Worm (Caenorhabditis elegans): ENCODE data around the gene fut-4.

fut-4 gene

DNA sequence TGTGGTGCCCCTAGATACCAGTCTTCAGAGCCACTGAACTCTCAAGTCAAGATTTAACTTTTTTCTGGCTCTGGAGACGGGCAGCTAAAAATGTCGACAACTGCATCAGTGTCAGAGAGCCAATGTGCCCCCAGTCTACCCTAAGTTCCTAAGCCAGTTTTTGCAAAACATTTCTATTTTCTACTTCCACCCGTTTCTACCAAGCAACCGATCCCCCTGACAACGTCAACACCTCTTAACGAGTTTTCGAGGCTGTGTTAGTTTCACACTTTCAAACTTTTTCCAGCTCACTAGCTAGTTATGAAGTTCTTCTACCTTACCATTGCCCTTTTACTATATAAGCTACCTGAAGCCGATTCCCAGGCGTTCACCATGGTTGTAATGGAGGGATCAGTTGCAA lies 41.9 kb upstream of the fut-4 start, which contains the start of gene Y110A2AL.5:
Y110A2AL.5 (plus strand) TSS at position 301 of the 400 bp plus-strand sequence.
- TF ChIP-seq lir-3 (tag; optimal IDR thresholded peaks at IDR 0.05; ENCODE audit: poor library complexity) (no peak), nhr-47 (tag; optimal IDR thresholded peaks at IDR 0.05) (no peak), ceh-63 (GFP tag; optimal IDR thresholded peaks at IDR 0.05) (no peak), grh-1 (GFP tag; IDR thresholded peaks at IDR 0.05) (no peak), F16B12.6 (tag; optimal IDR thresholded peaks at IDR 0.05) (no peak), pag-3 (tag; optimal IDR thresholded peaks at IDR 0.05; ENCODE audit: borderline replicate concordance, insufficient read depth) (no peak), irx-1 (tag; optimal IDR thresholded peaks at IDR 0.05) (no peak), rnt-1 (tag; optimal IDR thresholded peaks at IDR 0.05) (no peak), nhr-20 (tag; optimal IDR thresholded peaks at IDR 0.05) (no peak), C16A3.4 (tag; optimal IDR thresholded peaks at IDR 0.05) (no peak), zip-4 (GFP tag; optimal IDR thresholded peaks at IDR 0.05) (no peak)

DNA sequence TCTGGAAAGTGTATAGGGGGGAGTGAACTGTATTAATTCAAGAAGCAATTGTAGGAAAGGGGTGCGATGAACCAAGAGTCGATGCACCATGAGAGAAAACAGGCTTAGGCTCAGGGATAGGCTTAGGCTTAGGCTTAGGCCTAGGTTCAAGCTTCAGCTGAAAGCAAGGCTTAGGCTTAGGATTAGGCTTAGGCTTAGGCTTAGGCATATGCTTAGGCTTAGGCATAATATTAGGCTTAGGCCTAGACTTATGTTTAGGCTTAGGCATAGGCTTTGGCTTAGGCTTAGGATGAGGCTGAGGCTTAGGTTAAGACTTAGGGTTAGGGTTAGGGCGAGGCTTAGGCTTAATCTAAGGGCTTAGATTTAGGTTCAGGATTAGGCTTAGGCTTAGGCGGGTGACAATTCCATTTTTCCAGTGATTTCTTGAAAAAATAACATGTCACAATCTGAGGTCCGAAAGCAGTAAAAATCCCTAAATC lies 40.3 kb upstream of the fut-4 start:
- TF ChIP-seq tlp-1 (tag; optimal IDR thresholded peaks at IDR 0.05) (no peak), mab-9 (GFP tag; IDR thresholded peaks at IDR 0.05) (no peak), F16B12.6 (tag; optimal IDR thresholded peaks at IDR 0.05) (no peak), efl-1 (optimal IDR thresholded peaks at IDR 0.05) (no peak), efl-1 (GFP tag; optimal IDR thresholded peaks at IDR 0.05 in 1 of 2) (peak in 1 of 2 experiments; percentile 37), nhr-47 (tag; optimal IDR thresholded peaks at IDR 0.05) (no peak)

DNA sequence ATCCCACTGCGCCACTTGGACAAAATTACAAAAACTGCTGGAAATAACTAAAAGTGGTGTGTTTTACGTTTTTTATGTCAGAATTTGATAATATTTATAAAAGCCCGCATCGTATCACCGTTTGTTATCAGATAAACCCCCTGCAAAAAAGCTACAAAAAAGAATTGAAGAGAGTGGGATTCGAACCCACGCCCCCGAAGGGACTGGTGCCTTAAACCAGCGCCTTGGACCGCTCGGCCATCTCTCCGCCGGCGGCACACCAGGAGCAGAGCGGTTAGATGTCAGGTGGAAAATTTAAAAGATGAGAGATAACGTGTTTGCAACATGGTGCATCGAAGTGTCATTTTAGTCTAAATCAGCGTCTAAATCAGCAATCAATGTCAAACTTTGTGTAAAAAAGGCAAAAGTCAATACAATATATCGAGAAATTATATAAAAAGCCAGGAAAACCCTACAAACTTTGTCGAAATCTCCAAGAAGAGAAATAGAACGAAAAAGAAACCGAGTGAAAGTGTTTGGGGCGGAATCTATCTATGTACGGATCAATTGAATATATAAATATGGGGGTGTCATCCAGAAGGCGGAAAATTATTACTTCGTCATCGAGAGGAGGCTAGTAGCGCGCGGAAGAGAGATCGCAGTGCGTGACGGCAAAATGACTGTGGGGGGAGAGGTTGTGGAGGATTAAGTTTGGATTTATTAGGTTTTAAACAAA lies 39.2 kb upstream of the fut-4 start:
- TF ChIP-seq zag-1 (tag; optimal IDR thresholded peaks at IDR 0.05) (no peak), skn-1 (tag; optimal IDR thresholded peaks at IDR 0.05) (peak; percentile 7), hlh-17 (GFP tag; optimal IDR thresholded peaks at IDR 0.05; ENCODE audit: borderline replicate concordance) (no peak), nhr-47 (tag; optimal IDR thresholded peaks at IDR 0.05) (no peak), fkh-10 (GFP tag; optimal IDR thresholded peaks at IDR 0.05) (no peak), nhr-77 (tag; optimal IDR thresholded peaks at IDR 0.05) (no peak), F16B12.6 (tag; optimal IDR thresholded peaks at IDR 0.05) (no peak), Y116A8C.19 (tag; optimal IDR thresholded peaks at IDR 0.05; ENCODE audit: borderline replicate concordance) (no peak), pag-3 (tag; optimal IDR thresholded peaks at IDR 0.05; ENCODE audit: borderline replicate concordance, insufficient read depth) (no peak), sptf-1 (tag; optimal IDR thresholded peaks at IDR 0.05) (no peak), nhr-20 (tag; optimal IDR thresholded peaks at IDR 0.05) (peak; percentile 18), isw-1 (GFP tag; IDR thresholded peaks at IDR 0.05) (no peak), fkh-8 (tag; optimal IDR thresholded peaks at IDR 0.05) (no peak), lir-3 (tag; optimal IDR thresholded peaks at IDR 0.05; ENCODE audit: poor library complexity) (no peak), dsc-1 (tag; optimal IDR thresholded peaks at IDR 0.05) (no peak), efl-3 (GFP tag; optimal IDR thresholded peaks at IDR 0.05) (no peak), snpc-4 (tag; optimal IDR thresholded peaks at IDR 0.05) (no peak), zip-4 (GFP tag; optimal IDR thresholded peaks at IDR 0.05) (no peak), fkh-4 (tag; optimal IDR thresholded peaks at IDR 0.05; ENCODE audit: borderline replicate concordance) (no peak), C16A3.4 (tag; optimal IDR thresholded peaks at IDR 0.05) (no peak), snu-23 (GFP tag; optimal IDR thresholded peaks at IDR 0.05) (no peak), egl-27 (tag; optimal IDR thresholded peaks at IDR 0.05) (no peak), ztf-4 (tag; optimal IDR thresholded peaks at IDR 0.05) (no peak), nhr-90 (tag; optimal IDR thresholded peaks at IDR 0.05; ENCODE audit: poor library complexity) (no peak), ces-1 (GFP tag; optimal IDR thresholded peaks at IDR 0.05) (no peak), lsy-2 (tag; optimal IDR thresholded peaks at IDR 0.05) (no peak), mab-9 (GFP tag; IDR thresholded peaks at IDR 0.05) (no peak), C04F5.9 (tag; optimal IDR thresholded peaks at IDR 0.05) (no peak), ama-1 (optimal IDR thresholded peaks at IDR 0.05) (no peak), mdl-1 (tag; optimal IDR thresholded peaks at IDR 0.05) (no peak), ceh-88 (GFP tag; IDR thresholded peaks at IDR 0.05) (no peak), hpl-2 (GFP tag; optimal IDR thresholded peaks at IDR 0.05) (no peak), jun-1 (tag; optimal IDR thresholded peaks at IDR 0.05) (no peak), C34B4.2 (tag; optimal IDR thresholded peaks at IDR 0.05) (no peak), nhr-237 (tag; optimal IDR thresholded peaks at IDR 0.05) (no peak), ceh-82 (tag; optimal IDR thresholded peaks at IDR 0.05) (peak in 1 of 3 experiments; percentile 26), ztf-11 (tag; optimal IDR thresholded peaks at IDR 0.05) (no peak), tlp-1 (tag; optimal IDR thresholded peaks at IDR 0.05) (no peak), lin-15B (tag; optimal IDR thresholded peaks at IDR 0.05) (no peak), egl-13 (tag; optimal IDR thresholded peaks at IDR 0.05) (no peak)
